Worm (Caenorhabditis elegans): Measurements from ENCODE around the gene mig-6.

The mig-6 gene

ce11 chrV:7876881-7877475 lies 50.0 kb downstream of the mig-6 start, which contains the start of gene F40A3.3:
Gene F40A3.3 (plus strand): TSS chrV:7877444.
- TF ChIP-seq egl-43 (GFP tag; IDR thresholded peaks at IDR 0.05) (no peak), mep-1 (tag; optimal IDR thresholded peaks at IDR 0.05) (peak; percentile 4), unc-62 (GFP tag; optimal IDR thresholded peaks at IDR 0.05 in 1 of 2) (peak in 1 of 2 experiments; percentile 2), unc-62 (tag; optimal IDR thresholded peaks at IDR 0.05) (no peak), daf-16 (GFP tag; optimal IDR thresholded peaks at IDR 0.05) (no peak), daf-16 (tag; optimal IDR thresholded peaks at IDR 0.05) (peak; percentile 90), zfp-2 (tag; optimal IDR thresholded peaks at IDR 0.05) (no peak), nhr-28 (tag; optimal IDR thresholded peaks at IDR 0.05) (peak; percentile 15), lsy-2 (tag; optimal IDR thresholded peaks at IDR 0.05) (peak in 1 of 2 experiments; percentile 24), pqm-1 (tag; optimal IDR thresholded peaks at IDR 0.05) (no peak)

DNA sequence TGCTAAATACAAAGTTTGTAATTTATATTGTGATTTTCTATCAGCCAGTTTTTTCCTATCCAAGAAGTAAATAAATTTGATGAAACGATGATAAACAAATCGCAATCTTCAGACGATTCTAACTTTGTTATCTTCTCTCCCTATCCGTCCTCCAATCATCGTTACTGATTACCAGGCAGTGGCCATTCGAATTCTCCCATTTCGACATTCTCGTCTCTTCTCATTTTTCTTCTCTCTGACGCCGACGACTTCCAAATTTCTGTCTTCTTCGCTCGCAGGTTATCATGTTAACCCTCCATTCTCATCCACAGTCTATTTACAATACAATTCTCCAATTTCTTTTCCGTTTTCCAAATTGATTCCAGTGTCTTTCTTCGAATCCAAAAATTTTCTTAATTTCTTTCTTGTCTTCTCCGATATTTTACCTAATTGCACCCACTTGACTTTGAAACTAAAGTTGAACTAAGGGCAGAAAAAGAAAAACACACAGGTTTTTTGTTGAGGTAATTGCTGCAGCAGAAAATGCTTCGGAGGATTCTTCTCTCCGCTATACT lies 51.5 kb downstream of the mig-6 start, which contains the start of gene F40A3.2:
F40A3.2 (plus strand) TSS at position 504 of the 554 bp plus-strand sequence.
- TF ChIP-seq unc-39 (tag; optimal IDR thresholded peaks at IDR 0.05) (no peak), dve-1 (tag; optimal IDR thresholded peaks at IDR 0.05; ENCODE audit: insufficient read depth) (no peak), mxl-2 (GFP tag; conservative IDR thresholded peaks at IDR 0.05) (no peak), nhr-41 (GFP tag; IDR thresholded peaks at IDR 0.05) (no peak), ZK337.2 (GFP tag; IDR thresholded peaks at IDR 0.05) (no peak), spr-3 (GFP tag; optimal IDR thresholded peaks at IDR 0.05) (no peak), rbr-2 (tag; optimal IDR thresholded peaks at IDR 0.05) (no peak), unc-62 (GFP tag; optimal IDR thresholded peaks at IDR 0.05 in 1 of 2) (no peak), unc-62 (tag; optimal IDR thresholded peaks at IDR 0.05) (no peak), F10B5.3 (tag; optimal IDR thresholded peaks at IDR 0.05) (no peak), lin-38 (GFP tag; IDR thresholded peaks at IDR 0.05) (no peak), zip-11 (GFP tag; IDR thresholded peaks at IDR 0.05) (no peak), hlh-11 (tag; optimal IDR thresholded peaks at IDR 0.05) (no peak), spr-1 (tag; optimal IDR thresholded peaks at IDR 0.05) (no peak), ztf-11 (tag; optimal IDR thresholded peaks at IDR 0.05) (no peak), madf-5 (GFP tag; IDR thresholded peaks at IDR 0.05) (no peak), Y75B8A.6 (GFP tag; IDR thresholded peaks at IDR 0.05) (no peak), nhr-102 (tag; optimal IDR thresholded peaks at IDR 0.05) (no peak), ceh-62 (tag; optimal IDR thresholded peaks at IDR 0.05) (no peak)

DNA sequence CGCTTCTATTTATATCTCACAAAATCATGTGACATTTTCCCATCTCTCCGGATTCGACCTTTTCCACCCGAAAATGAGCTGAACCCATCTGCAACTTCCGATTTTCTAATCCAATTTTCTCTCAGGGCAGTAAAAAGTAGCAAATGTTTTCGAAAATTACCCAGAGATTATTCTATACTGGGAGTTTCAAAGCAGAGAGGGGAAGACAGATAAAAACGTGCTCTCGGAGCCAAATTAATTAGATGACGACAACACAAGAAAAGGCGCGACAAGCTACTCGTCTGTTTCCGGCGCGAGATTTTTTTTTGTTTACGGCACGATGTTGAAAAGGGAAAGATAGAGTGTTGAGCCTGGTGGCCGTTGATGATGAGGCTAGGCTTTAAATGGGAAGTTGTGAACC lies 57.4 kb downstream of the mig-6 start:
- peak; percentile 84 for TF ChIP-seq aha-1 (tag)
- TF ChIP-seq egl-43 (GFP tag; IDR thresholded peaks at IDR 0.05), result no peak
- peak; percentile 1 for TF ChIP-seq nhr-11 (tag; optimal IDR thresholded peaks at IDR 0.05)

ce11 chrV:7888036-7888435 lies 61.0 kb downstream of the mig-6 start:
- peak; percentile 54 for TF ChIP-seq hlh-11 (tag; optimal IDR thresholded peaks at IDR 0.05)
- TF ChIP-seq nhr-102 (tag; optimal IDR thresholded peaks at IDR 0.05), result no peak
- TF ChIP-seq egl-43 (GFP tag; IDR thresholded peaks at IDR 0.05), result no peak
- TF ChIP-seq dve-1 (tag; optimal IDR thresholded peaks at IDR 0.05; ENCODE audit: insufficient read depth), result peak; percentile 43
- no peak for TF ChIP-seq daf-16 (GFP tag; optimal IDR thresholded peaks at IDR 0.05)
- TF ChIP-seq daf-16 (tag; optimal IDR thresholded peaks at IDR 0.05), result peak; percentile 69
- no peak for TF ChIP-seq F44E2.7 (GFP tag; IDR thresholded peaks at IDR 0.05)
- no peak for TF ChIP-seq daf-8 (GFP tag; IDR thresholded peaks at IDR 0.05)
- TF ChIP-seq F37D6.2 (tag; optimal IDR thresholded peaks at IDR 0.05), result no peak
- TF ChIP-seq mep-1 (tag; optimal IDR thresholded peaks at IDR 0.05), result no peak
- TF ChIP-seq aly-2 (tag; optimal IDR thresholded peaks at IDR 0.05), result no peak
- no peak for TF ChIP-seq ceh-32 (tag; optimal IDR thresholded peaks at IDR 0.05; ENCODE audit: poor library complexity)
- no peak for TF ChIP-seq Y75B8A.6 (GFP tag; IDR thresholded peaks at IDR 0.05)
- TF ChIP-seq lin-39 (tag; optimal IDR thresholded peaks at IDR 0.05), result no peak
- TF ChIP-seq D1046.2 (GFP tag; IDR thresholded peaks at IDR 0.05), result no peak
- peak; percentile 9 for TF ChIP-seq nhr-6 (tag; optimal IDR thresholded peaks at IDR 0.05)
- TF ChIP-seq gei-8 (GFP tag; optimal IDR thresholded peaks at IDR 0.05), result no peak
- no peak for TF ChIP-seq ceh-28 (tag; optimal IDR thresholded peaks at IDR 0.05)
- TF ChIP-seq dmd-6 (GFP tag; IDR thresholded peaks at IDR 0.05), result peak; percentile 45
- no peak for TF ChIP-seq ctbp-1 (GFP tag; IDR thresholded peaks at IDR 0.05)
- peak; percentile 80 for TF ChIP-seq pqm-1 (tag; optimal IDR thresholded peaks at IDR 0.05)
- peak; percentile 37 for TF ChIP-seq nhr-28 (tag; optimal IDR thresholded peaks at IDR 0.05)
- peak; percentile 22 for TF ChIP-seq mes-2 (tag; optimal IDR thresholded peaks at IDR 0.05; ENCODE audit: poor library complexity, severe bottlenecking)
